Worm (Caenorhabditis elegans): ENCODE measurements around the gene sft-4.

Gene sft-4

ce11 chrX:5728956-5729467 is 51.5 kb downstream of the sft-4 start (continued):
- TF ChIP-seq pqm-1 (tag; optimal IDR thresholded peaks at IDR 0.05) (peak; percentile 16), nfya-1 (tag; optimal IDR thresholded peaks at IDR 0.05) (peak; percentile 52), tbx-7 (tag; optimal IDR thresholded peaks at IDR 0.05) (peak; percentile 3), unc-3 (GFP tag; conservative IDR thresholded peaks at IDR 0.05) (0 out of 2 replicates have a peak, but pooled peaks have one; percentile 3), unc-3 (tag; optimal IDR thresholded peaks at IDR 0.05) (no peak), ttx-3 (tag; optimal IDR thresholded peaks at IDR 0.05) (no peak), ceh-2 (tag; optimal IDR thresholded peaks at IDR 0.05) (peak; percentile 32), sox-2 (GFP tag; IDR thresholded peaks at IDR 0.05) (no peak), pha-4 (tag; optimal IDR thresholded peaks at IDR 0.05) (no peak), ceh-24 (tag; optimal IDR thresholded peaks at IDR 0.05) (no peak), ceh-34 (tag; optimal IDR thresholded peaks at IDR 0.05) (peak; percentile 45), ceh-22 (tag; optimal IDR thresholded peaks at IDR 0.05) (no peak), unc-55 (GFP tag; optimal IDR thresholded peaks at IDR 0.05) (no peak), nhr-11 (tag; optimal IDR thresholded peaks at IDR 0.05) (no peak), che-1 (tag; optimal IDR thresholded peaks at IDR 0.05) (no peak), madf-2 (tag; optimal IDR thresholded peaks at IDR 0.05) (no peak)

All from whole organism, late embryonic.